Fruit fly (Drosophila melanogaster): ENCODE results near the gene Cyp4g15.

DNA sequence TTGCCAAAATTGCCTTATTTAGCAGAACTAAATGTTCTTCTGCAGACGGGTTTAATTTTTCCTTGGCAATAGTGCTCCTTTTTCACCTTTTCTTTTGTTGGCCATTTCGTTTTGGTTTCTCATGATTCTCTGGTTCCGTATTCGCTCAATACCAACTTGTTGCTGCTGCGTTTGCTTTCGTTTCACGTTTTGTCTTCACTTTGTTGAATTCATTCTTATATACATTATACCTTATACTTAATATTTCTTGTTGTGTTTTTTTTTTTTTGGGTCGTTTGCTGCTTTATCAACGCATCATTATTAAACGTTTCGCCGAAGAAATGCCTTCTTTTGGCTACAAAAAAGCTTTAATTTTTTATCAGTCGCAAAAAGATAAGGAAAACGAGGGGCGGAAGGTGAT lies 19.4 kb downstream of the Cyp4g15 start:
- TF ChIP-seq CG8478 (optimal IDR thresholded peaks at IDR 0.05) (no peak), CTCF (optimal IDR thresholded peaks at IDR 0.05) (no peak)
